Fruit fly (Drosophila melanogaster): ENCODE data around the gene Setd3.

The Setd3 gene

DNA sequence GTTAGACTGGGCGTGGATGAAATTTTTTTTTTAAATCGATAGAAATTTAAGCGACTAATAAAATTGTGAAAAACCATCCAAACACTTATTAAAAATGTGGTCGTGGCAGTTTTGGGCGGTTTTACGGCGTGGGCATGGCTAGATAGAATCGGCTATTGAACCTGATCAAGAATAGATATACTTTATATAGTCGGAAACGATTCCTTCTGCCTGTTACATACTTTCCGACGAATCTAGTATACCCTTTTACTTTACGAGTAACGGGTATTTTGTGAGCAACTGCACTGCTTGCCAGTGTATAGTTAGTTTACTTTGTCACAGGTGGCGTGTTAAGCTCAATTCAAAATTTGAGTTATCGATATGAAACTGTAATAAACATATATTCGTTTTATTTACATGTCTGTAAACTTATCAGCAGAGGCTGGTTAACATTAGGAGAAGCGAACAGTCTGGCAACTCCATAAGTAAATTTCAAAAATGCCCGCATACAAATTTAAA lies 46.4 kb upstream of the Setd3 start (continued):
- peak; percentile 93 for TF ChIP-seq Dip2 (GFP tag; IDR thresholded peaks at IDR 0.05)
- TF ChIP-seq Side (GFP tag; optimal IDR thresholded peaks at IDR 0.05): peak; percentile 72
- TF ChIP-seq CG17912 (GFP tag; optimal IDR thresholded peaks at IDR 0.05): peak; percentile 21
- 0 out of 3 replicates have a peak, but pooled peaks have one; percentile 19 for TF ChIP-seq CG3726 (GFP tag; IDR thresholded peaks at IDR 0.05)
- TF ChIP-seq HmgZ (tag; optimal IDR thresholded peaks at IDR 0.05): peak; percentile 57
- no peak for TF ChIP-seq cg (GFP tag; optimal IDR thresholded peaks at IDR 0.05)
- TF ChIP-seq CG15514 (GFP tag; optimal IDR thresholded peaks at IDR 0.05): peak; percentile 46
- peak; percentile 38; the same call in 1 of the 2 replicates for TF ChIP-seq HLH3B (GFP tag; IDR thresholded peaks at IDR 0.05)
- no peak for TF ChIP-seq Bdp1 (GFP tag; optimal IDR thresholded peaks at IDR 0.05)
- no peak for TF ChIP-seq CG9609 (GFP tag; optimal IDR thresholded peaks at IDR 0.05)
- TF ChIP-seq CG18262 (tag; optimal IDR thresholded peaks at IDR 0.05): peak; percentile 38
- peak; percentile 50; the same call in 1 of the 3 replicates for TF ChIP-seq ase (GFP tag; IDR thresholded peaks at IDR 0.05)
- TF ChIP-seq CG12219 (GFP tag; optimal IDR thresholded peaks at IDR 0.05): no peak
- TF ChIP-seq CG2120 (GFP tag; optimal IDR thresholded peaks at IDR 0.05): peak; percentile 68
- 0 out of 3 replicates have a peak, but pooled peaks have one; percentile 18 for TF ChIP-seq sr (GFP tag; IDR thresholded peaks at IDR 0.05)
- TF ChIP-seq CG1832 (GFP tag; optimal IDR thresholded peaks at IDR 0.05): no peak
- peak; percentile 39 for TF ChIP-seq CG8388 (GFP tag; optimal IDR thresholded peaks at IDR 0.05)
- TF ChIP-seq ems (GFP tag; optimal IDR thresholded peaks at IDR 0.05): peak; percentile 16
- TF ChIP-seq CG15696 (tag; optimal IDR thresholded peaks at IDR 0.05): peak; percentile 18
- 0 out of 3 replicates have a peak, but pooled peaks have one; percentile 6 for TF ChIP-seq ken (GFP tag; IDR thresholded peaks at IDR 0.05)
- peak; percentile 67 for TF ChIP-seq Scr (GFP tag; IDR thresholded peaks at IDR 0.05; ENCODE audit: partially characterized antibody)
- TF ChIP-seq al (GFP tag; IDR thresholded peaks at IDR 0.05): peak; percentile 15; the same call in 1 of the 2 replicates
- peak; percentile 32 for TF ChIP-seq caup (GFP tag; optimal IDR thresholded peaks at IDR 0.05; ENCODE audit: severe bottlenecking)
- peak; percentile 41 for TF ChIP-seq Fer1 (GFP tag; optimal IDR thresholded peaks at IDR 0.05)
- peak; percentile 66 for TF ChIP-seq lmd (GFP tag; IDR thresholded peaks at IDR 0.05)
- peak; percentile 77 for TF ChIP-seq CG32532 (GFP tag; IDR thresholded peaks at IDR 0.05)
- peak; percentile 38 for TF ChIP-seq ERR (GFP tag; optimal IDR thresholded peaks at IDR 0.05)
- peak; percentile 18 for TF ChIP-seq CG1233 (GFP tag; optimal IDR thresholded peaks at IDR 0.05)
- TF ChIP-seq dysf (GFP tag; IDR thresholded peaks at IDR 0.05): peak; percentile 57; the same call in 2 of the 3 replicates
- peak; percentile 55 for TF ChIP-seq esg (GFP tag; conservative IDR thresholded peaks at IDR 0.05)
- peak; percentile 44 for TF ChIP-seq HLH54F (GFP tag; optimal IDR thresholded peaks at IDR 0.05)
- TF ChIP-seq hth (optimal IDR thresholded peaks at IDR 0.05): no peak
- TF ChIP-seq CG10462 (GFP tag; optimal IDR thresholded peaks at IDR 0.05): no peak
- peak; percentile 10 for TF ChIP-seq NC2β (GFP tag; optimal IDR thresholded peaks at IDR 0.05)
- TF ChIP-seq bab2 (GFP tag; optimal IDR thresholded peaks at IDR 0.05): peak; percentile 67
- no peak for TF ChIP-seq Tbp (GFP tag; optimal IDR thresholded peaks at IDR 0.05)
- TF ChIP-seq emc (GFP tag; optimal IDR thresholded peaks at IDR 0.05): no peak
- TF ChIP-seq CG7556 (GFP tag; optimal IDR thresholded peaks at IDR 0.05): peak; percentile 37
- no peak for TF ChIP-seq NC2α (GFP tag; optimal IDR thresholded peaks at IDR 0.05)
- no peak for TF ChIP-seq prd (optimal IDR thresholded peaks at IDR 0.05)
- peak; percentile 62 for TF ChIP-seq prd (GFP tag; IDR thresholded peaks at IDR 0.05)
- TF ChIP-seq crc (GFP tag; optimal IDR thresholded peaks at IDR 0.05): peak; percentile 43
- peak; percentile 60 for TF ChIP-seq onecut (GFP tag; IDR thresholded peaks at IDR 0.05)
- TF ChIP-seq Fer2 (tag; optimal IDR thresholded peaks at IDR 0.05): no peak
- TF ChIP-seq Ssrp (tag; optimal IDR thresholded peaks at IDR 0.05): peak; percentile 28
- TF ChIP-seq Antp (GFP tag; optimal IDR thresholded peaks at IDR 0.05): peak; percentile 68
- TF ChIP-seq Meics (GFP tag; optimal IDR thresholded peaks at IDR 0.05): peak; percentile 42
- peak; percentile 9 for TF ChIP-seq D19A (tag; optimal IDR thresholded peaks at IDR 0.05)
- TF ChIP-seq ranshi (GFP tag; IDR thresholded peaks at IDR 0.05): peak; percentile 31; the same call in 1 of the 2 replicates
- TF ChIP-seq NK7.1 (GFP tag; optimal IDR thresholded peaks at IDR 0.05): peak; percentile 17
- peak; percentile 16 for TF ChIP-seq CG8924 (tag; optimal IDR thresholded peaks at IDR 0.05)
